Worm (Caenorhabditis elegans): Measurements from ENCODE around the gene Y59C2A.2.
"Not testable (repeated sequence)": the region's sequence is repeated elsewhere in the genome, so short reads cannot be mapped to it uniquely, and the experiment has no call there.

Gene Y59C2A.2

ce11 chrII:2233240-2233639 lies 29.3 kb upstream of the Y59C2A.2 start, which contains the start of gene cct-3:
TSS of gene cct-3 (plus strand) at chrII:2233540.
- TF ChIP-seq Y22D7AL.16 (tag; optimal IDR thresholded peaks at IDR 0.05) (no peak), ceh-30 (tag; optimal IDR thresholded peaks at IDR 0.05) (no peak), ceh-9 (tag; optimal IDR thresholded peaks at IDR 0.05) (no peak), ceh-6 (GFP tag; optimal IDR thresholded peaks at IDR 0.05) (no peak), C08G9.2 (tag; optimal IDR thresholded peaks at IDR 0.05) (no peak), ets-4 (tag; optimal IDR thresholded peaks at IDR 0.05) (no peak), ceh-34 (tag; optimal IDR thresholded peaks at IDR 0.05) (no peak), hlh-8 (tag; optimal IDR thresholded peaks at IDR 0.05) (no peak)

ce11 chrII:2232429-2232828 lies 28.5 kb upstream of the Y59C2A.2 start, which contains the start of gene F54A3.6:
TSS of gene F54A3.6 (minus strand) at chrII:2232470.
- not testable (repeated sequence) for TF ChIP-seq npax-4 (tag; optimal IDR thresholded peaks at IDR 0.05); syd-9 (tag; optimal IDR thresholded peaks at IDR 0.05); pag-3 (tag; optimal IDR thresholded peaks at IDR 0.05; ENCODE audit: borderline replicate concordance)

ce11 chrII:2230368-2230767 lies 26.4 kb upstream of the Y59C2A.2 start:
- TF ChIP-seq ceh-30 (tag; optimal IDR thresholded peaks at IDR 0.05) = no peak
- no peak for TF ChIP-seq C08G9.2 (tag; optimal IDR thresholded peaks at IDR 0.05)
- TF ChIP-seq elt-2 (tag; optimal IDR thresholded peaks at IDR 0.05) = no peak
- no peak for TF ChIP-seq ceh-24 (tag; optimal IDR thresholded peaks at IDR 0.05)
- TF ChIP-seq ceh-48 (tag; optimal IDR thresholded peaks at IDR 0.05) = no peak
- TF ChIP-seq lim-6 (tag; optimal IDR thresholded peaks at IDR 0.05) = no peak
- TF ChIP-seq ceh-22 (tag; optimal IDR thresholded peaks at IDR 0.05) = no peak
- TF ChIP-seq che-1 (tag; optimal IDR thresholded peaks at IDR 0.05) = no peak
- TF ChIP-seq tbx-7 (tag; optimal IDR thresholded peaks at IDR 0.05) = no peak
- no peak for TF ChIP-seq C38D4.7 (GFP tag; optimal IDR thresholded peaks at IDR 0.05)
- TF ChIP-seq nhr-11 (tag; optimal IDR thresholded peaks at IDR 0.05) = no peak
- TF ChIP-seq nhr-232 (tag; optimal IDR thresholded peaks at IDR 0.05) = no peak
- no peak for TF ChIP-seq hlh-8 (tag; optimal IDR thresholded peaks at IDR 0.05)

DNA sequence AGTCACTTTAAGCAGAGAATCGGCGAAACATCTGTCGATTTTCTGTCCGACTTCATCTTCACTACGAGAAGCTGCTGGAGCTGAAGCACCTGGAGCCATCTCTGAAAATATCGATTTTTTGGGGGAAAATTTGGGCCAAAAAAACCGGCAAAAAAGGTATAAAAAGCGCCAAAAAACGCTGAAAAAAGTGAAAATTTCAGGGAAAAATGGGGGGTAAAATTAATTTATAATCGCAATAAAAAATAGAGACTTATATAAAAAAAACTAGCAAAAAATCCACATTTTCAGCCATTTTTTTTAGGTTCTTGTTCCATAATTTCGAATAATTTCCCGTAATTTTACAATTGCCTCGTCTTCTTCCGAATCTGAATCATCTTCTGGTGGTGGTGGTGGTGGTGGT lies 21.7 kb upstream of the Y59C2A.2 start, which contains the start of gene F54A3.5:
TSS of gene F54A3.5 (minus strand) at position 101 of the 400 bp plus-strand sequence.
- TF ChIP-seq unc-55 (GFP tag; optimal IDR thresholded peaks at IDR 0.05) (no peak), pros-1 (tag; optimal IDR thresholded peaks at IDR 0.05) (no peak), eyg-1 (tag; optimal IDR thresholded peaks at IDR 0.05) (no peak), sdc-2 (tag; optimal IDR thresholded peaks at IDR 0.05) (no peak), ceh-45 (GFP tag; IDR thresholded peaks at IDR 0.05) (no peak), npax-4 (tag; optimal IDR thresholded peaks at IDR 0.05) (no peak), syd-9 (tag; optimal IDR thresholded peaks at IDR 0.05) (no peak), gmeb-2 (tag; optimal IDR thresholded peaks at IDR 0.05) (no peak), ceh-34 (tag; optimal IDR thresholded peaks at IDR 0.05) (no peak), ceh-24 (tag; optimal IDR thresholded peaks at IDR 0.05) (no peak), pqm-1 (tag; optimal IDR thresholded peaks at IDR 0.05) (no peak), zip-5 (tag; optimal IDR thresholded peaks at IDR 0.05) (no peak), ttx-3 (tag; optimal IDR thresholded peaks at IDR 0.05) (no peak), hlh-15 (tag; optimal IDR thresholded peaks at IDR 0.05) (no peak), F13H6.1 (tag; optimal IDR thresholded peaks at IDR 0.05) (no peak), ahr-1 (tag; optimal IDR thresholded peaks at IDR 0.05) (no peak), ref-2 (tag; optimal IDR thresholded peaks at IDR 0.05) (no peak)

DNA sequence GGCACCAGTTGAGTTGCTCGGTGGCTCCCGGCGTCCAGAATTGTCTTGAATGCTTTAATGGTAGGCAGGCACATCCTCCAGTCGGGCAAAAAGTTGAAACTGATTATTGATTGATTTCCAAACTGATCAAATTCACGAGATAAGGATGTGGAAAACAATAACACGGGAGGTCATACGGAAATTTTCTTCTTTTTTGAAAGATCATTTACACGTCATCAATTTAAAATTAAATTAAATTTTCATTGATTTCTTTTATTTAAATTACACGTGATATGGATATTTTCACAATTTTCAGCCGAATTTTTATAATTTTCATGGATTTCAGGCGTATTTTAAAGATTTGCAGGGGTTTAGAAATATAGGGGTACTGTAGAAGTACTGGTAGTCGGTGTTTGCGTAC lies 19.5 kb upstream of the Y59C2A.2 start, which contains the start of gene cbs-2:
TSS of gene cbs-2 (minus strand) at position 101 of the 400 bp plus-strand sequence.
- no peak for TF ChIP-seq sox-2 (GFP tag; IDR thresholded peaks at IDR 0.05)
- no peak for TF ChIP-seq dmd-4 (tag; optimal IDR thresholded peaks at IDR 0.05; ENCODE audit: borderline replicate concordance)
- TF ChIP-seq F13H6.1 (tag; optimal IDR thresholded peaks at IDR 0.05) = no peak
- TF ChIP-seq unc-86 (tag; optimal IDR thresholded peaks at IDR 0.05) = no peak
- no peak for TF ChIP-seq unc-55 (GFP tag; optimal IDR thresholded peaks at IDR 0.05)
- TF ChIP-seq nhr-11 (tag; optimal IDR thresholded peaks at IDR 0.05) = no peak
- no peak for TF ChIP-seq ceh-18 (tag; optimal IDR thresholded peaks at IDR 0.05)
- no peak for TF ChIP-seq hlh-13 (GFP tag; optimal IDR thresholded peaks at IDR 0.05)
- TF ChIP-seq ceh-22 (tag; optimal IDR thresholded peaks at IDR 0.05) = no peak
- TF ChIP-seq lin-11 (tag; optimal IDR thresholded peaks at IDR 0.05) = no peak
- no peak for TF ChIP-seq tbx-2 (tag; optimal IDR thresholded peaks at IDR 0.05)
- no peak for TF ChIP-seq pat-9 (tag; optimal IDR thresholded peaks at IDR 0.05)
- TF ChIP-seq fax-1 (tag; optimal IDR thresholded peaks at IDR 0.05) = no peak
- no peak for TF ChIP-seq pros-1 (tag; optimal IDR thresholded peaks at IDR 0.05)
- no peak for TF ChIP-seq odd-2 (tag; optimal IDR thresholded peaks at IDR 0.05)
- no peak for TF ChIP-seq hlh-6 (tag; optimal IDR thresholded peaks at IDR 0.05)
- no peak for TF ChIP-seq elt-2 (tag; optimal IDR thresholded peaks at IDR 0.05)

All from whole organism, late embryonic.